Fruit fly (Drosophila melanogaster) whole organism, adult: ENCODE results near the gene CG1317.

ENCODE experiments used
- CG11617 ChIP-seq: fragments of 200-800 bp; sonication (Bioruptor generic); optimal IDR thresholded peaks from 2 replicates; lab custom pipeline; 2017; ENCODE audit warnings: mild to moderate bottlenecking, missing biosample characterization, missing genetic modification reagents, missing genetic modification characterization
- Crg-1 ChIP-seq: fragments of 200-800 bp; sonication (Bioruptor generic); optimal IDR thresholded peaks from 2 replicates; lab custom pipeline; 2016; ENCODE audit warnings: missing biosample characterization, missing genetic modification characterization
- kay ChIP-seq: fragments of 200-800 bp; sonication (Bioruptor generic); peaks from one replicate; lab custom pipeline; 2016; ENCODE audit warnings: missing biosample characterization, missing genetic modification characterization, borderline replicate concordance
- tj ChIP-seq: fragments of 200-800 bp; sonication (Bioruptor generic); optimal IDR thresholded peaks from 3 replicates; lab custom pipeline; 2017; ENCODE audit warnings: missing biosample characterization, mild to moderate bottlenecking, missing genetic modification characterization, moderate library complexity

- no peak for TF ChIP-seq kay (GFP tag; lab: Kevin White, UChicago)
- no peak for TF ChIP-seq Crg-1 (GFP tag; lab: Kevin White, UChicago)
- TF ChIP-seq tj (GFP tag; lab: Kevin White, UChicago) = no peak
- no peak for TF ChIP-seq CG11617 (GFP tag; lab: Kevin White, UChicago)
Measured at dm6 chr3L:2399788-2400187, 28.0 kb upstream of the CG1317 start.
